Fruit fly (Drosophila melanogaster) whole organism, embryonic: ENCODE measurements around the gene CG17359.

Experiments used
- Atf3 ChIP-seq: fragments of 200-800 bp; sonication (Bioruptor generic); optimal IDR thresholded peaks from 3 replicates; lab custom pipeline; 2016; ENCODE audit warnings: missing biosample characterization, missing genetic modification characterization
- Awh ChIP-seq: fragments of 200-800 bp; sonication (Bioruptor generic); IDR thresholded peaks from 2 replicates; pipeline ENCODE4, ENCODE4 v1.3.6; 2022; ENCODE audit warnings: missing biosample characterization, missing genetic modification characterization
- B-H1 ChIP-seq: fragments of 200-800 bp; sonication (Bioruptor generic); IDR thresholded peaks from 3 replicates; pipeline ENCODE4 v1.3.6; 2022; ENCODE audit warnings: missing biosample characterization, missing genetic modification characterization
- CG10565 ChIP-seq: fragments of 200-800 bp; sonication (Bioruptor generic); optimal IDR thresholded peaks from 3 replicates; lab custom pipeline; 2016; ENCODE audit warnings: missing biosample characterization, mild to moderate bottlenecking, missing genetic modification characterization
- CG10959 ChIP-seq: fragments of 200-800 bp; sonication (Bioruptor generic); IDR thresholded peaks from 2 replicates; pipeline ENCODE4 v1.3.6; 2022; ENCODE audit warnings: missing biosample characterization, missing genetic modification characterization
- CG12155 ChIP-seq: fragments of 200-800 bp; sonication (Bioruptor generic); optimal IDR thresholded peaks from 3 replicates; lab custom pipeline; 2016; ENCODE audit warnings: missing biosample characterization, missing genetic modification characterization
- CG12219 ChIP-seq: fragments of 200-800 bp; sonication (Bioruptor generic); optimal IDR thresholded peaks from 3 replicates; lab custom pipeline; 2018; ENCODE audit warnings: missing biosample characterization, mild to moderate bottlenecking, missing genetic modification characterization
- CG1233 ChIP-seq: fragments of 200-800 bp; sonication (Bioruptor generic); optimal IDR thresholded peaks from 4 replicates; lab custom pipeline; 2018; ENCODE audit warnings: missing biosample characterization, mild to moderate bottlenecking, missing genetic modification characterization
- CG13894 ChIP-seq: fragments of 200-800 bp; sonication (Bioruptor generic); optimal IDR thresholded peaks from 3 replicates; lab custom pipeline; 2018; ENCODE audit warnings: missing biosample characterization, mild to moderate bottlenecking, missing genetic modification characterization, moderate library complexity
- CG14860 ChIP-seq: fragments of 200-800 bp; sonication (Bioruptor generic); IDR thresholded peaks from 3 replicates; pipeline ENCODE4 v1.3.6; 2022; ENCODE audit warnings: missing biosample characterization, missing genetic modification characterization; ENCODE audit not compliant: partially characterized antibody
- CG15073 ChIP-seq: fragments of 200-800 bp; sonication (Bioruptor generic); optimal IDR thresholded peaks from 2 replicates; lab custom pipeline; 2016; ENCODE audit warnings: missing biosample characterization, missing genetic modification characterization
- CG15514 ChIP-seq: fragments of 200-800 bp; sonication (Bioruptor generic); optimal IDR thresholded peaks from 3 replicates; lab custom pipeline; 2017; ENCODE audit warnings: missing biosample characterization, missing genetic modification characterization, mild to moderate bottlenecking, moderate library complexity, missing genetic modification reagents
- CG16779 ChIP-seq: fragments of 200-800 bp; sonication (Bioruptor generic); IDR thresholded peaks from 2 replicates; pipeline ENCODE4 v1.3.6; 2022; ENCODE audit warnings: missing biosample characterization, missing genetic modification characterization
- CG16815 ChIP-seq: fragments of 200-800 bp; sonication (Bioruptor generic); optimal IDR thresholded peaks from 3 replicates; lab custom pipeline; 2017; ENCODE audit warnings: missing biosample characterization, mild to moderate bottlenecking, missing genetic modification characterization
- CG17912 ChIP-seq: fragments of 200-800 bp; sonication (Bioruptor generic); optimal IDR thresholded peaks from 2 replicates; lab custom pipeline; 2018; ENCODE audit warnings: missing biosample characterization, mild to moderate bottlenecking, missing genetic modification characterization
- CG31365 ChIP-seq: fragments of 200-800 bp; sonication (Bioruptor generic); optimal IDR thresholded peaks from 2 replicates; lab custom pipeline; 2018; ENCODE audit warnings: missing biosample characterization, mild to moderate bottlenecking, missing genetic modification characterization
- CG32767 ChIP-seq: fragments of 200-800 bp; sonication (Bioruptor generic); IDR thresholded peaks from 2 replicates; pipeline ENCODE4 v1.3.6; 2022; ENCODE audit warnings: missing biosample characterization, missing genetic modification characterization
- CG3847 ChIP-seq: fragments of 200-800 bp; sonication (Bioruptor generic); IDR thresholded peaks from 2 replicates; pipeline ENCODE4 v1.3.6; 2022; ENCODE audit warnings: missing biosample characterization, missing genetic modification characterization
- CG4424 ChIP-seq: fragments of 200-800 bp; sonication (Bioruptor generic); optimal IDR thresholded peaks from 3 replicates; lab custom pipeline; 2016; ENCODE audit warnings: missing biosample characterization, missing genetic modification characterization
- CG4854 ChIP-seq: fragments of 200-800 bp; sonication (Bioruptor generic); optimal IDR thresholded peaks from 2 replicates; lab custom pipeline; 2016; ENCODE audit warnings: missing biosample characterization, missing genetic modification characterization, inconsistent platforms
- CG9215 ChIP-seq: fragments of 200-800 bp; sonication (Bioruptor generic); IDR thresholded peaks from 2 replicates; pipeline ENCODE4 v1.3.6; 2022; ENCODE audit warnings: missing biosample characterization, missing genetic modification characterization
- CG9876 ChIP-seq: fragments of 200-800 bp; sonication (Bioruptor generic); optimal IDR thresholded peaks from 2 replicates; lab custom pipeline; 2016; ENCODE audit warnings: missing biosample characterization, missing genetic modification characterization
- Doc2 ChIP-seq: fragments of 200-800 bp; sonication (Bioruptor generic); IDR thresholded peaks from 2 replicates; pipeline ENCODE4 v1.3.6; 2022; ENCODE audit warnings: missing biosample characterization, missing genetic modification characterization
- ERR ChIP-seq: fragments of 200-800 bp; sonication (Bioruptor generic); optimal IDR thresholded peaks from 2 replicates; lab custom pipeline; 2016; ENCODE audit warnings: missing biosample characterization, missing genetic modification characterization
- Ets65A ChIP-seq: fragments of 200-800 bp; sonication (Bioruptor generic); peaks from one replicate; lab custom pipeline; 2016; ENCODE audit warnings: missing biosample characterization, missing genetic modification characterization
- H15 ChIP-seq: fragments of 200-800 bp; sonication (Bioruptor generic); IDR thresholded peaks from 3 replicates; pipeline ENCODE4 v1.3.6; 2022; ENCODE audit warnings: missing biosample characterization, missing genetic modification characterization
- HLH54F ChIP-seq: fragments of 200-800 bp; sonication (Bioruptor generic); optimal IDR thresholded peaks from 3 replicates; lab custom pipeline; 2016; ENCODE audit warnings: missing biosample characterization, missing genetic modification characterization
- Hmr ChIP-seq: fragments of 200-800 bp; sonication (Bioruptor generic); optimal IDR thresholded peaks from 3 replicates; lab custom pipeline; 2017; ENCODE audit warnings: mild to moderate bottlenecking, missing biosample characterization, missing genetic modification reagents, missing genetic modification characterization
- Hr39 ChIP-seq: fragments of >200 bp; optimal IDR thresholded peaks from 2 replicates; lab custom pipeline; 2017
- Hr51 ChIP-seq, 2 experiments: fragments of 200-800 bp; sonication (Bioruptor generic); optimal IDR thresholded peaks; 2 replicates in 1 of 2; 3 replicates in 1 of 2; lab custom pipeline; 2016 to 2018; ENCODE audit warnings: missing biosample characterization in 2 of 2, missing genetic modification characterization in 2 of 2, mild to moderate bottlenecking in 1 of 2, moderate library complexity in 1 of 2
- MBD-R2 ChIP-seq: fragments of 200-800 bp; sonication (Bioruptor generic); IDR thresholded peaks from 2 replicates; pipeline ENCODE4 v1.3.6; 2022; ENCODE audit warnings: missing biosample characterization, missing genetic modification characterization
- Mad ChIP-seq: fragments of 200-800 bp; sonication (Bioruptor generic); optimal IDR thresholded peaks from 2 replicates; lab custom pipeline; 2016; ENCODE audit warnings: missing biosample characterization, missing genetic modification characterization
- ato ChIP-seq: fragments of 200-800 bp; sonication (Bioruptor generic); IDR thresholded peaks from 2 replicates; pipeline ENCODE4 v1.3.6; 2022; ENCODE audit warnings: missing biosample characterization, missing genetic modification characterization; ENCODE audit not compliant: partially characterized antibody
- cwo ChIP-seq: fragments of 200-800 bp; sonication (Bioruptor generic); optimal IDR thresholded peaks from 3 replicates; lab custom pipeline; 2017; ENCODE audit warnings: missing biosample characterization, missing genetic modification characterization, mild to moderate bottlenecking, moderate library complexity, missing genetic modification reagents
- esg ChIP-seq: fragments of 200-800 bp; sonication (Bioruptor generic); conservative IDR thresholded peaks from 2 replicates; pipeline ENCODE4 v1.3.6; 2022; ENCODE audit warnings: missing biosample characterization, missing genetic modification characterization
- ewg ChIP-seq: fragments of 200-800 bp; sonication (Bioruptor generic); optimal IDR thresholded peaks from 3 replicates; lab custom pipeline; 2017; ENCODE audit warnings: mild to moderate bottlenecking, missing biosample characterization, missing genetic modification reagents, missing genetic modification characterization
- ftz-f1 ChIP-seq: fragments of 200-800 bp; sonication (Bioruptor generic); optimal IDR thresholded peaks from 2 replicates; lab custom pipeline; 2016; ENCODE audit warnings: missing biosample characterization, missing genetic modification characterization
- gcm ChIP-seq: fragments of 200-800 bp; sonication (Bioruptor generic); optimal IDR thresholded peaks from 2 replicates; lab custom pipeline; 2019; ENCODE audit warnings: missing biosample characterization, mild to moderate bottlenecking, missing genetic modification characterization, moderate library complexity
- gem ChIP-seq: fragments of 200-800 bp; sonication (Bioruptor generic); optimal IDR thresholded peaks from 2 replicates; lab custom pipeline; 2019; ENCODE audit warnings: missing biosample characterization, mild to moderate bottlenecking, missing genetic modification characterization, moderate library complexity
- mld ChIP-seq: fragments of 200-800 bp; sonication (Bioruptor generic); IDR thresholded peaks from 3 replicates; pipeline ENCODE4 v1.3.6; 2022; ENCODE audit warnings: missing biosample characterization, missing genetic modification characterization; ENCODE audit not compliant: partially characterized antibody
- onecut ChIP-seq: fragments of 200-800 bp; sonication (Bioruptor generic); IDR thresholded peaks from 2 replicates; pipeline ENCODE4 v1.3.6; 2022; ENCODE audit warnings: missing biosample characterization, missing genetic modification characterization
- peb ChIP-seq: fragments of 200-800 bp; sonication (Bioruptor generic); IDR thresholded peaks from 2 replicates; pipeline ENCODE4 v1.3.6; 2022; ENCODE audit warnings: missing biosample characterization, missing genetic modification characterization
- psq ChIP-seq: fragments of 200-800 bp; sonication (Bioruptor generic); optimal IDR thresholded peaks from 2 replicates; lab custom pipeline; 2017; ENCODE audit warnings: missing biosample characterization, missing genetic modification characterization
- repo ChIP-seq: fragments of 200-800 bp; sonication (Bioruptor generic); optimal IDR thresholded peaks from 2 replicates; lab custom pipeline; 2016; ENCODE audit warnings: missing biosample characterization, missing genetic modification characterization
- sens-2 ChIP-seq: fragments of 200-800 bp; sonication (Bioruptor generic); IDR thresholded peaks from 2 replicates; pipeline ENCODE4 v1.3.6; 2022; ENCODE audit warnings: missing biosample characterization, missing genetic modification characterization
- sima ChIP-seq: fragments of 200-800 bp; sonication (Bioruptor generic); optimal IDR thresholded peaks from 2 replicates; lab custom pipeline; 2016; ENCODE audit warnings: missing biosample characterization, missing genetic modification characterization
- trem ChIP-seq: fragments of 200-800 bp; optimal IDR thresholded peaks from 3 replicates; lab custom pipeline; 2019; ENCODE audit warnings: missing biosample characterization, mild to moderate bottlenecking, missing genetic modification characterization, moderate library complexity
- tup ChIP-seq: fragments of 200-800 bp; sonication (Bioruptor generic); optimal IDR thresholded peaks from 2 replicates; lab custom pipeline; 2016; ENCODE audit warnings: missing biosample characterization, mild to moderate bottlenecking, missing genetic modification characterization, moderate library complexity
- unpg ChIP-seq: fragments of 200-800 bp; sonication (Bioruptor generic); optimal IDR thresholded peaks from 3 replicates; lab custom pipeline; 2018; ENCODE audit warnings: missing biosample characterization, mild to moderate bottlenecking, missing genetic modification characterization, moderate library complexity
- usp ChIP-seq: fragments of >200 bp; optimal IDR thresholded peaks from 2 replicates; lab custom pipeline; 2017; ENCODE audit warnings: missing biosample characterization, missing genetic modification characterization
- vfl ChIP-seq: fragments of 200-800 bp; sonication (Bioruptor generic); optimal IDR thresholded peaks from 2 replicates; lab custom pipeline; 2016; ENCODE audit warnings: missing biosample characterization, missing genetic modification characterization
- zfh1 ChIP-seq: fragments of 200-800 bp; sonication (Bioruptor generic); IDR thresholded peaks from 3 replicates; pipeline ENCODE4 v1.3.6; 2022; ENCODE audit warnings: missing biosample characterization, missing genetic modification characterization

The CG17359 gene

dm6 chr3L:14004041-14004407 lies 5.0 kb upstream of the CG17359 start (continued):
- no peak for TF ChIP-seq vfl (GFP tag; lab: Kevin White, UChicago)
- TF ChIP-seq onecut (GFP tag; lab: Robert Waterston, UW): peak; percentile 22; the same call in 1 of the 2 replicates
- no peak for TF ChIP-seq ftz-f1 (GFP tag; lab: Kevin White, UChicago)
- no peak for TF ChIP-seq repo (GFP tag; lab: Kevin White, UChicago)
- no peak for TF ChIP-seq CG15073 (GFP tag; lab: Kevin White, UChicago)
- peak; percentile 82 for TF ChIP-seq CG17912
- TF ChIP-seq ERR (GFP tag; lab: Kevin White, UChicago): no peak
- TF ChIP-seq peb (GFP tag; lab: Robert Waterston, UW): no peak
- TF ChIP-seq Hr51 (GFP tag; optimal IDR thresholded peaks at IDR 0.05; lab: Kevin White, UChicago): no peak
- no peak for TF ChIP-seq Doc2 (GFP tag; lab: Robert Waterston, UW)
- no peak for TF ChIP-seq H15 (GFP tag; lab: Robert Waterston, UW)
- no peak for TF ChIP-seq sima
- 0 out of 2 replicates have a peak, but pooled peaks have one; percentile 20 for TF ChIP-seq ato (GFP tag; lab: Robert Waterston, UW)
- no peak for TF ChIP-seq CG14860
- TF ChIP-seq Mad (GFP tag; lab: Kevin White, UChicago): no peak
- no peak for TF ChIP-seq CG10565 (GFP tag; lab: Kevin White, UChicago)
- TF ChIP-seq CG10959 (GFP tag; lab: Robert Waterston, UW): 0 out of 2 replicates have a peak, but pooled peaks have one; percentile 28
- TF ChIP-seq CG1233 (GFP tag; lab: Kevin White, UChicago): peak; percentile 41
- TF ChIP-seq mld (GFP tag; lab: Robert Waterston, UW): no peak
- TF ChIP-seq Atf3 (GFP tag; lab: Kevin White, UChicago): no peak
- TF ChIP-seq Hr39: no peak
- no peak for TF ChIP-seq CG12219
- TF ChIP-seq CG15514 (GFP tag; lab: Kevin White, UChicago): peak; percentile 19
- no peak; the same call in 1 of the 2 replicates for TF ChIP-seq CG9215 (GFP tag; lab: Robert Waterston, UW)
- no peak for TF ChIP-seq sens-2
- no peak for TF ChIP-seq CG16779 (GFP tag; lab: Robert Waterston, UW)
- peak; percentile 21 for TF ChIP-seq trem (tag; lab: Kevin White, UChicago)
- no peak for TF ChIP-seq Awh (GFP tag; lab: Robert Waterston, UW)
- peak; percentile 18 for TF ChIP-seq CG13894 (tag; lab: Kevin White, UChicago)
- no peak for TF ChIP-seq unpg
- peak; percentile 5; the same call in 1 of the 2 replicates for TF ChIP-seq CG3847 (GFP tag; lab: Robert Waterston, UW)
- TF ChIP-seq MBD-R2 (GFP tag; lab: Robert Waterston, UW): peak; percentile 46; the same call in 1 of the 2 replicates
- no peak for TF ChIP-seq CG9876 (GFP tag; lab: Kevin White, UChicago)
- TF ChIP-seq ewg (GFP tag; lab: Kevin White, UChicago): peak; percentile 99
- TF ChIP-seq CG16815: no peak
- TF ChIP-seq usp (GFP tag; lab: Kevin White, UChicago): no peak
- TF ChIP-seq Ets65A (GFP tag; lab: Kevin White, UChicago): peak; percentile 40
- no peak for TF ChIP-seq HLH54F (GFP tag; lab: Kevin White, UChicago)
- TF ChIP-seq CG31365 (tag; lab: Kevin White, UChicago): no peak
- TF ChIP-seq CG4424 (GFP tag; lab: Kevin White, UChicago): no peak
- no peak; the same call in 2 of the 3 replicates for TF ChIP-seq B-H1
- TF ChIP-seq Hmr (GFP tag; lab: Kevin White, UChicago): peak; percentile 41
- TF ChIP-seq esg: no peak
- TF ChIP-seq tup (GFP tag; lab: Kevin White, UChicago): no peak
- TF ChIP-seq psq (GFP tag; lab: Kevin White, UChicago): peak; percentile 99
- TF ChIP-seq cwo (GFP tag; lab: Kevin White, UChicago): peak; percentile 21
- TF ChIP-seq CG12155: no peak
- TF ChIP-seq CG32767 (GFP tag; lab: Robert Waterston, UW): 0 out of 2 replicates have a peak, but pooled peaks have one; percentile 31
- TF ChIP-seq CG4854 (GFP tag; lab: Kevin White, UChicago): no peak
- TF ChIP-seq gcm: no peak
- no peak for TF ChIP-seq gem (tag; lab: Kevin White, UChicago)
- TF ChIP-seq zfh1: no peak
